Worm (Caenorhabditis elegans): ENCODE data around the gene C13A10.2.
A peak's percentile ranks its signal among the peaks of the same experiment; 100 is the strongest.

C13A10.2 gene

ce11 chrII:1315245-1315644 lies 42.6 kb downstream of the C13A10.2 start (continued):
- TF ChIP-seq F49E8.2 (tag; optimal IDR thresholded peaks at IDR 0.05; ENCODE audit: borderline replicate concordance) = no peak
- TF ChIP-seq zfp-2 (tag; optimal IDR thresholded peaks at IDR 0.05) = peak; percentile 49
- no peak for TF ChIP-seq tag-97 (GFP tag; IDR thresholded peaks at IDR 0.05)

ce11 chrII:1309892-1310516 lies 47.8 kb downstream of the C13A10.2 start, which contains the start of the genes alh-6 and fcho-1:
TSS of gene alh-6 (minus strand) at chrII:1310133.
TSS of gene fcho-1 (plus strand) at chrII:1310515.
- TF ChIP-seq Y5F2A.4 (GFP tag; optimal IDR thresholded peaks at IDR 0.05) = no peak
- TF ChIP-seq set-16 (GFP tag; IDR thresholded peaks at IDR 0.05) = no peak
- TF ChIP-seq nhr-42 (GFP tag; IDR thresholded peaks at IDR 0.05) = no peak
- TF ChIP-seq madf-5 (GFP tag; IDR thresholded peaks at IDR 0.05) = no peak
- no peak for TF ChIP-seq ctbp-1 (GFP tag; IDR thresholded peaks at IDR 0.05)
- TF ChIP-seq hmg-1.1 (GFP tag; IDR thresholded peaks at IDR 0.05) = no peak
- peak; percentile 44 for TF ChIP-seq aha-1 (tag)
- no peak for TF ChIP-seq D1046.2 (GFP tag; IDR thresholded peaks at IDR 0.05)
- no peak for TF ChIP-seq spr-3 (GFP tag; optimal IDR thresholded peaks at IDR 0.05)
- no peak for TF ChIP-seq madf-9 (GFP tag; conservative IDR thresholded peaks at IDR 0.05)
- TF ChIP-seq jun-1 (tag; optimal IDR thresholded peaks at IDR 0.05) = no peak
- TF ChIP-seq vab-7 (GFP tag; IDR thresholded peaks at IDR 0.05) = no peak
- no peak for TF ChIP-seq php-3 (GFP tag; IDR thresholded peaks at IDR 0.05)
- TF ChIP-seq hlh-30 (tag; optimal IDR thresholded peaks at IDR 0.05; ENCODE audit: insufficient read depth) = peak; percentile 87
- no peak for TF ChIP-seq F44E2.7 (GFP tag; IDR thresholded peaks at IDR 0.05)
- no peak for TF ChIP-seq skn-1 (tag; optimal IDR thresholded peaks at IDR 0.05)
- no peak for TF ChIP-seq snpc-1.2 (GFP tag; IDR thresholded peaks at IDR 0.05)
- no peak for TF ChIP-seq attf-4 (tag; optimal IDR thresholded peaks at IDR 0.05)
- no peak for TF ChIP-seq nhr-28 (tag; optimal IDR thresholded peaks at IDR 0.05)
- TF ChIP-seq hlh-11 (tag; optimal IDR thresholded peaks at IDR 0.05) = peak; percentile 7
- no peak for TF ChIP-seq pha-4 (GFP tag; IDR thresholded peaks at IDR 0.05)
- no peak for TF ChIP-seq pha-4 (tag; optimal IDR thresholded peaks at IDR 0.05)
- TF ChIP-seq ama-1 (optimal IDR thresholded peaks at IDR 0.05) = no peak
- TF ChIP-seq snpc-4 (tag; optimal IDR thresholded peaks at IDR 0.05) = no peak
- peak in 1 of 2 experiments; percentile 29 for TF ChIP-seq lsy-2 (tag; optimal IDR thresholded peaks at IDR 0.05)
- no peak for TF ChIP-seq zip-11 (GFP tag; IDR thresholded peaks at IDR 0.05)
- TF ChIP-seq lin-38 (GFP tag; IDR thresholded peaks at IDR 0.05) = peak; percentile 31
- TF ChIP-seq mxl-3 (GFP tag; optimal IDR thresholded peaks at IDR 0.05) = peak; percentile 49
- no peak for TF ChIP-seq nhr-25 (tag; optimal IDR thresholded peaks at IDR 0.05; ENCODE audit: borderline replicate concordance, insufficient read depth)
- no peak for TF ChIP-seq zfp-3 (GFP tag; conservative IDR thresholded peaks at IDR 0.05)
- TF ChIP-seq lin-29 (GFP tag; IDR thresholded peaks at IDR 0.05) = no peak
- TF ChIP-seq ceh-20 (GFP tag; IDR thresholded peaks at IDR 0.05) = no peak
- TF ChIP-seq mdl-1 (tag; optimal IDR thresholded peaks at IDR 0.05) = peak in 1 of 2 experiments; percentile 38
- no peak for TF ChIP-seq fos-1 (tag; optimal IDR thresholded peaks at IDR 0.05)
- no peak for TF ChIP-seq lin-39 (tag; optimal IDR thresholded peaks at IDR 0.05)
- TF ChIP-seq saeg-2 (GFP tag; IDR thresholded peaks at IDR 0.05) = no peak
- no peak for TF ChIP-seq lin-13 (GFP tag; optimal IDR thresholded peaks at IDR 0.05)
- no peak for TF ChIP-seq unc-39 (tag; optimal IDR thresholded peaks at IDR 0.05)
- no peak for TF ChIP-seq duxl-1 (tag; optimal IDR thresholded peaks at IDR 0.05; ENCODE audit: poor library complexity)
- TF ChIP-seq ceh-62 (tag; optimal IDR thresholded peaks at IDR 0.05) = no peak
- no peak for TF ChIP-seq ZK337.2 (GFP tag; IDR thresholded peaks at IDR 0.05)
- TF ChIP-seq dmd-6 (GFP tag; IDR thresholded peaks at IDR 0.05) = no peak
- TF ChIP-seq T20F7.1 (GFP tag; optimal IDR thresholded peaks at IDR 0.05) = no peak
